Worm (Caenorhabditis elegans): ENCODE results near the gene F55F3.4.

Gene F55F3.4

DNA sequence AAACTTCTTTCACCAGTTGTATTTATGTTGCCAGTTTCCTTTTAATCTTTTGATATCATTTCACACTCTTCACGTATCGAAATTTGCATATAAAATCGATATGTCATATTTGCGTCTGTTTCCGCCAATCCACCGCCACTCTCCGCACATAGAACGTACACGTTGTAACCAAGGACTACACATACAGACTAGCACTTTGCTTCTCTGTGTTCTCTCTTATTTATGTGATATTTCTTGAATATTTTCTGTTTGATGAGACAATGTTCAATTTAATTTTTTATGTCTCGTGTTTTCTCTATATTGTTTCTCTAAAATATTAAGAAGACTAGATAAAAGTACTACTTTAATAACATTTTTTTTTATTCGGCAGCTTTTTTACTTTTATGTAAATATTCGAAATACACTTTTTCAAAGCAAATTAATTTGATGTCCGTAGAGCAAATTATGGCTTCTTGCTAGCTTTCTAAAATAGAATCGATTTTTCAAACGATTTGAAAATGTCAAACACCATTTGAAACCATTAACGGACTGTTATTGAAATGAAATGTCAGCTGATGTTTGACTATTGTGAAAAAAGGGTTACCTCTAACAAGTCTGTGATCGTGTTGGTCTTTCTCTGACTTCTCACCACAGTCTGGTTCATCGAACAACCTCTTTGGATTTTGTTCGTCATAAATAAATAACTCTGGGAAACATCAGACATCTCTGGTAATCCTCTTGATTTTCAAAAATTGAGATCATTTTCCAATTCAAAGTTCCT, 32.4 kb upstream of the F55F3.4 start:
- TF ChIP-seq aha-1 (tag) (peak; percentile 58), lin-38 (GFP tag; IDR thresholded peaks at IDR 0.05) (no peak), dve-1 (tag; optimal IDR thresholded peaks at IDR 0.05; ENCODE audit: insufficient read depth) (peak; percentile 26), mep-1 (tag; optimal IDR thresholded peaks at IDR 0.05) (peak; percentile 26), mxl-2 (GFP tag; conservative IDR thresholded peaks at IDR 0.05) (no peak), Y48G9A.11 (GFP tag; IDR thresholded peaks at IDR 0.05) (no peak), dmd-6 (GFP tag; IDR thresholded peaks at IDR 0.05) (0 out of 2 replicates have a peak, but pooled peaks have one; percentile 22), daf-16 (GFP tag; optimal IDR thresholded peaks at IDR 0.05) (no peak), daf-16 (tag; optimal IDR thresholded peaks at IDR 0.05) (peak; percentile 61), nhr-25 (tag; optimal IDR thresholded peaks at IDR 0.05; ENCODE audit: borderline replicate concordance, insufficient read depth) (no peak), hlh-11 (tag; optimal IDR thresholded peaks at IDR 0.05) (peak; percentile 24)

DNA sequence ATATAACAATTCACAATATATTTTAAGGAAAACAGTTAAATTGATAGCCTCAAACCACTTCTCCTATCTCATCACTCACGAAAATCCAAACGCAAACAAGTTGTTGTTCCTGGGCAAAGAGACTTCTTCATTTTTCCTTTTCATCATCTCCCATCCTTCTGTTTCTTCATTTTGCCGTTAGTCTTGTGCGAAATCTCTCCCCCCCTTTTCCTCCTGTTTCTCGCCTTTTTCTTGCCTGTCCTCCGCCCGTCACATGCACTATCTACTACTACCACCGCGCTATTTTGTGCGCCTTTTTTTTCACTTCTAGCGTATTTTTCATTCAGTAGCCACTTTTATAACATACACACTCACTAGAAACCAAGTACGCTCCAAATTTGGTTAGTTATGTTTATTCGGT, 30.9 kb upstream of the F55F3.4 start:
- TF ChIP-seq snpc-1.2 (GFP tag; IDR thresholded peaks at IDR 0.05) (no peak), nhr-102 (tag; optimal IDR thresholded peaks at IDR 0.05) (no peak), mxl-3 (GFP tag; optimal IDR thresholded peaks at IDR 0.05) (peak; percentile 29), zfp-3 (GFP tag; conservative IDR thresholded peaks at IDR 0.05) (no peak), tra-1 (GFP tag; IDR thresholded peaks at IDR 0.05) (no peak), mdl-1 (tag; optimal IDR thresholded peaks at IDR 0.05) (peak in 1 of 2 experiments; percentile 62), mep-1 (tag; optimal IDR thresholded peaks at IDR 0.05) (peak; percentile 49), hif-1 (tag; optimal IDR thresholded peaks at IDR 0.05) (no peak), spr-1 (tag; optimal IDR thresholded peaks at IDR 0.05) (no peak), daf-19 (GFP tag; conservative IDR thresholded peaks at IDR 0.05) (no peak), aha-1 (tag) (no peak), lin-29 (GFP tag; IDR thresholded peaks at IDR 0.05) (no peak), hmg-1.1 (GFP tag; IDR thresholded peaks at IDR 0.05) (0 out of 2 replicates have a peak, but pooled peaks have one; percentile 28), hlh-11 (tag; optimal IDR thresholded peaks at IDR 0.05) (peak; percentile 56), Y105C5A.15 (GFP tag; IDR thresholded peaks at IDR 0.05) (no peak), ctbp-1 (GFP tag; IDR thresholded peaks at IDR 0.05) (no peak), daf-16 (GFP tag; optimal IDR thresholded peaks at IDR 0.05) (peak in 1 of 2 experiments; percentile 61), daf-16 (tag; optimal IDR thresholded peaks at IDR 0.05) (no peak), cey-2 (tag; optimal IDR thresholded peaks at IDR 0.05; ENCODE audit: borderline replicate concordance, insufficient read depth) (no peak), fkh-10 (GFP tag; optimal IDR thresholded peaks at IDR 0.05) (no peak), hlh-30 (tag; optimal IDR thresholded peaks at IDR 0.05; ENCODE audit: insufficient read depth) (peak; percentile 87), dmd-6 (GFP tag; IDR thresholded peaks at IDR 0.05) (peak; percentile 27; the same call in 1 of the 2 replicates), egl-43 (GFP tag; IDR thresholded peaks at IDR 0.05) (no peak), lsy-2 (tag; optimal IDR thresholded peaks at IDR 0.05) (peak in 1 of 2 experiments; percentile 32), nhr-11 (tag; optimal IDR thresholded peaks at IDR 0.05) (peak; percentile 40), dmd-9 (GFP tag; IDR thresholded peaks at IDR 0.05) (no peak), Y75B8A.6 (GFP tag; IDR thresholded peaks at IDR 0.05) (no peak), nhr-28 (tag; optimal IDR thresholded peaks at IDR 0.05) (peak; percentile 74), nhr-10 (tag; optimal IDR thresholded peaks at IDR 0.05) (no peak), tag-97 (GFP tag; IDR thresholded peaks at IDR 0.05) (no peak)

DNA sequence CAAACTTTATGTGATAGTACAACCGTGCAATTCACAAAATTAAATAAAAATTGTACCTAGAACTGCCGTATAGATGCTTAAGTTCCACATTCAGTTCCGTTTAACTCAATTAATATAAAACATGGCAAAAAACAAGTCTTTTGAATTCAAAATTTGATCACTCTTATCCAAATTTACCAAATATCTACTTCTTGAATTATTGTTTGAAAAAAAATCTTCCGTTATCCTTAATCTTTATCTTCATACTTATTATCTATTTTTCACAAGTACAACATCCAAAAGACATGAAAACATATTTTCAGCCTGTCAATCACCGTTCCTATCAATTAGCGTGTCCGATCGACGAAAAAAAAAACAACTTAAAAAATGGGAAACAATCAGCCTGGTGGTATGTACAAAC, 29.9 kb upstream of the F55F3.4 start, which contains the start of gene aakb-1:
TSS of gene aakb-1 (plus strand) at position 301 of the 400 bp plus-strand sequence.
- TF ChIP-seq ceh-20 (GFP tag; IDR thresholded peaks at IDR 0.05), result no peak
